Worm (Caenorhabditis elegans) whole organism, young adult: ENCODE data around the gene ZK1290.7.

ENCODE experiments used
- B0035.1 ChIP-seq: sonication (generic microtip); optimal IDR thresholded peaks from 2 replicates; lab custom pipeline; 2016; ENCODE audit warnings: missing genetic modification characterization, mild to moderate bottlenecking, missing compliant biosample characterization, missing genotype, missing genetic modification reagents
- rpc-1 ChIP-seq, 2 experiments: fragments of 150-350 bp in 1 of 2; sonication (generic microtip) in 1 of 2; optimal IDR thresholded peaks; 2 replicates each; lab custom pipeline; 2014 to 2018; ENCODE audit warnings: missing biosample characterization in 1 of 2, missing genetic modification characterization in 1 of 2, missing genetic modification reagents in 1 of 2, missing genotype in 1 of 2
- ztf-6 ChIP-seq: fragments of 200-800 bp; sonication (Bioruptor generic); IDR thresholded peaks from 2 replicates; pipeline ENCODE4 v1.3.6; 2022; ENCODE audit warnings: missing genetic modification reagents, missing genetic modification characterization, missing compliant biosample characterization

ce11 chrII:7531478-7531877, 6.1 kb upstream of the ZK1290.7 start:
- TF ChIP-seq rpc-1 (optimal IDR thresholded peaks at IDR 0.05; lab: Kevin White, UChicago): no peak
- no peak for TF ChIP-seq rpc-1 (tag; optimal IDR thresholded peaks at IDR 0.05; lab: Kevin White, UChicago)
- no peak for TF ChIP-seq B0035.1 (tag; lab: Kevin White, UChicago)
- no peak for TF ChIP-seq ztf-6 (GFP tag; lab: Robert Waterston, UW)
